Fruit fly (Drosophila melanogaster) whole organism, pupa: Measurements from ENCODE around the gene CG34324.

Experiments used
- CG12605 ChIP-seq: fragments of 200-800 bp; sonication (Bioruptor generic); IDR thresholded peaks from 2 replicates; pipeline ENCODE4 v1.3.6; 2022; ENCODE audit warnings: missing biosample characterization, missing genetic modification characterization
- CG15710 ChIP-seq: fragments of 200-800 bp; sonication (Bioruptor generic); optimal IDR thresholded peaks from 2 replicates; lab custom pipeline; 2018; ENCODE audit warnings: missing biosample characterization, mild to moderate bottlenecking, missing genetic modification characterization, moderate library complexity
- CG17806 ChIP-seq: fragments of 200-800 bp; sonication (Bioruptor generic); optimal IDR thresholded peaks from 2 replicates; lab custom pipeline; 2018; ENCODE audit warnings: missing biosample characterization, mild to moderate bottlenecking, missing genetic modification characterization, moderate library complexity
- CG32121 ChIP-seq: fragments of 200-800 bp; sonication (Bioruptor generic); IDR thresholded peaks from 2 replicates; pipeline ENCODE4 v1.3.6; 2022; ENCODE audit warnings: missing biosample characterization, missing genetic modification characterization
- CG8301 ChIP-seq: fragments of 200-800 bp; sonication (Bioruptor generic); optimal IDR thresholded peaks from 2 replicates; lab custom pipeline; 2018; ENCODE audit warnings: missing biosample characterization, mild to moderate bottlenecking, missing genetic modification characterization
- CG9948 ChIP-seq: fragments of 200-800 bp; sonication (Bioruptor generic); optimal IDR thresholded peaks from 2 replicates; lab custom pipeline; 2018; ENCODE audit warnings: missing biosample characterization, mild to moderate bottlenecking, missing genetic modification characterization, moderate library complexity
- EcR ChIP-seq: fragments of 200-800 bp; sonication (Bioruptor generic); optimal IDR thresholded peaks from 3 replicates; lab custom pipeline; 2019; ENCODE audit warnings: missing biosample characterization, missing genetic modification characterization, mild to moderate bottlenecking, moderate library complexity, missing genetic modification reagents
- Snoo ChIP-seq: fragments of 200-800 bp; sonication (Bioruptor generic); optimal IDR thresholded peaks from 3 replicates; lab custom pipeline; 2017; ENCODE audit warnings: missing biosample characterization, mild to moderate bottlenecking, missing genetic modification characterization, inconsistent platforms
- gl ChIP-seq: fragments of 200-800 bp; sonication (Bioruptor generic); optimal IDR thresholded peaks from 2 replicates; lab custom pipeline; 2018; ENCODE audit warnings: missing biosample characterization, mild to moderate bottlenecking, missing genetic modification characterization
- rn ChIP-seq: fragments of 200-800 bp; sonication (Bioruptor generic); IDR thresholded peaks from 2 replicates; pipeline ENCODE4 v1.3.6; 2022; ENCODE audit warnings: missing biosample characterization, missing genetic modification characterization

- TF ChIP-seq CG12605 (GFP tag; lab: Robert Waterston, UW) (no peak), CG8301 (tag; lab: Kevin White, UChicago) (no peak), EcR (GFP tag; lab: Kevin White, UChicago) (no peak), CG9948 (tag; lab: Kevin White, UChicago) (no peak), gl (no peak), CG32121 (GFP tag; lab: Robert Waterston, UW) (no peak), CG17806 (tag; lab: Kevin White, UChicago) (no peak), rn (GFP tag; lab: Robert Waterston, UW) (no peak), Snoo (tag; lab: Kevin White, UChicago) (no peak), CG15710 (tag; lab: Kevin White, UChicago) (no peak)
Measured at dm6 chrX:13478994-13479393, 21.5 kb upstream of the CG34324 start.
